Worm (Caenorhabditis elegans) whole organism, young adult: ENCODE results near the gene fog-2.

Experiments
- Y67H2A.10 ChIP-seq: fragments of 200-800 bp; sonication (Bioruptor generic); conservative IDR thresholded peaks from 2 replicates; pipeline ENCODE4 v1.3.6; 2022; ENCODE audit warnings: missing genetic modification reagents, missing genetic modification characterization, missing compliant biosample characterization
- ZK185.1 ChIP-seq: sonication (generic microtip); optimal IDR thresholded peaks from 2 replicates; lab custom pipeline; 2016; ENCODE audit warnings: mild to moderate bottlenecking, missing genetic modification characterization, missing compliant biosample characterization; ENCODE audit not compliant: poor library complexity, severe bottlenecking
- let-607 ChIP-seq, 2 experiments: fragments of 200-800 bp in 1 of 2; sonication (Bioruptor generic) in 1 of 2; sonication (generic microtip) in 1 of 2; optimal IDR thresholded peaks; 2 replicates each; lab custom pipeline; 2016 to 2018; ENCODE audit warnings: mild to moderate bottlenecking in 2 of 2, missing compliant biosample characterization in 2 of 2, missing genetic modification characterization in 2 of 2, moderate library complexity in 2 of 2, missing genotype in 1 of 2
- lsy-27 ChIP-seq: sonication (generic microtip); optimal IDR thresholded peaks from 2 replicates; lab custom pipeline; 2017; ENCODE audit warnings: missing genetic modification characterization, mild to moderate bottlenecking, missing compliant biosample characterization, antibody characterized with exemption, missing genotype, borderline replicate concordance; ENCODE audit not compliant: insufficient read depth

- no peak for TF ChIP-seq Y67H2A.10
- TF ChIP-seq ZK185.1, result no peak
- TF ChIP-seq let-607 (tag; optimal IDR thresholded peaks at IDR 0.05; lab: Kevin White, UChicago), result no peak
- TF ChIP-seq lsy-27 (tag; lab: Kevin White, UChicago), result no peak
Observed at ce11 chrV:20158223-20158622, 40.8 kb upstream of the fog-2 start, which contains the start of gene F19B2.6.
